Worm (Caenorhabditis elegans) whole organism, late embryonic: ENCODE measurements around the gene ccdc-47.

Source experiments
- C08G9.2 ChIP-seq: sonication (generic microtip); optimal IDR thresholded peaks from 2 replicates; lab custom pipeline; 2016; ENCODE audit warnings: mild to moderate bottlenecking, missing genetic modification characterization, moderate library complexity, missing compliant biosample characterization
- ahr-1 ChIP-seq: sonication (generic microtip); optimal IDR thresholded peaks from 2 replicates; lab custom pipeline; 2016; ENCODE audit warnings: missing genetic modification characterization, missing compliant biosample characterization
- ama-1 ChIP-seq: fragments of 150-350 bp; optimal IDR thresholded peaks from 2 replicates; lab custom pipeline; 2014
- ceh-18 ChIP-seq: sonication (generic microtip); optimal IDR thresholded peaks from 2 replicates; lab custom pipeline; 2016; ENCODE audit warnings: missing genetic modification characterization, missing compliant biosample characterization
- ceh-19 ChIP-seq: fragments of 200-800 bp; sonication (Bioruptor generic); optimal IDR thresholded peaks from 2 replicates; lab custom pipeline; 2018; ENCODE audit warnings: mild to moderate bottlenecking, missing genetic modification characterization, missing compliant biosample characterization
- ceh-2 ChIP-seq: sonication (generic microtip); optimal IDR thresholded peaks from 2 replicates; lab custom pipeline; 2016; ENCODE audit warnings: missing genotype, missing genetic modification characterization, missing compliant biosample characterization
- ceh-22 ChIP-seq: sonication (generic microtip); optimal IDR thresholded peaks from 2 replicates; lab custom pipeline; 2017; ENCODE audit warnings: missing biosample characterization, missing genetic modification characterization
- ceh-24 ChIP-seq: sonication (generic microtip); optimal IDR thresholded peaks from 2 replicates; lab custom pipeline; 2016; ENCODE audit warnings: mild to moderate bottlenecking, missing genetic modification characterization, missing compliant biosample characterization
- ceh-31 ChIP-seq: sonication (generic microtip); optimal IDR thresholded peaks from 2 replicates; lab custom pipeline; 2016; ENCODE audit warnings: missing genetic modification characterization, missing compliant biosample characterization
- ceh-6 ChIP-seq: fragments of 200-800 bp; sonication (Bioruptor generic); optimal IDR thresholded peaks from 2 replicates; lab custom pipeline; 2018; ENCODE audit warnings: mild to moderate bottlenecking, missing genetic modification characterization, missing compliant biosample characterization
- ceh-9 ChIP-seq: sonication (generic microtip); optimal IDR thresholded peaks from 2 replicates; lab custom pipeline; 2016; ENCODE audit warnings: mild to moderate bottlenecking, missing genetic modification characterization, inconsistent platforms, missing compliant biosample characterization
- elt-2 ChIP-seq: sonication (generic microtip); optimal IDR thresholded peaks from 2 replicates; lab custom pipeline; 2016; ENCODE audit warnings: missing genetic modification reagents, missing genetic modification characterization, missing compliant biosample characterization
- elt-4 ChIP-seq: sonication (generic microtip); optimal IDR thresholded peaks from 2 replicates; lab custom pipeline; 2016; ENCODE audit warnings: missing genetic modification characterization, missing compliant biosample characterization
- eyg-1 ChIP-seq: sonication (generic microtip); optimal IDR thresholded peaks from 2 replicates; lab custom pipeline; 2016; ENCODE audit warnings: missing genotype, missing genetic modification characterization, missing compliant biosample characterization
- fkh-6 ChIP-seq: sonication (generic microtip); optimal IDR thresholded peaks from 2 replicates; lab custom pipeline; 2016; ENCODE audit warnings: missing genetic modification characterization, missing compliant biosample characterization
- gmeb-2 ChIP-seq: sonication (generic microtip); optimal IDR thresholded peaks from 2 replicates; lab custom pipeline; 2016; ENCODE audit warnings: missing genetic modification characterization, inconsistent platforms, missing compliant biosample characterization
- hlh-13 ChIP-seq: fragments of 200-800 bp; sonication (Bioruptor generic); optimal IDR thresholded peaks from 2 replicates; lab custom pipeline; 2018; ENCODE audit warnings: mild to moderate bottlenecking, missing genetic modification characterization, missing compliant biosample characterization
- hlh-15 ChIP-seq: sonication (generic microtip); optimal IDR thresholded peaks from 2 replicates; lab custom pipeline; 2016; ENCODE audit warnings: missing genetic modification characterization, missing compliant biosample characterization
- hlh-30 ChIP-seq: sonication (generic microtip); optimal IDR thresholded peaks from 2 replicates; lab custom pipeline; 2017; ENCODE audit warnings: antibody characterized with exemption, missing genetic modification characterization, missing compliant biosample characterization; ENCODE audit not compliant: insufficient read depth
- hlh-6 ChIP-seq: sonication (generic microtip); optimal IDR thresholded peaks from 2 replicates; lab custom pipeline; 2016; ENCODE audit warnings: missing genotype, missing genetic modification characterization, missing compliant biosample characterization
- lin-11 ChIP-seq: fragments of 200-800 bp; sonication (Bioruptor generic); optimal IDR thresholded peaks from 2 replicates; lab custom pipeline; 2018; ENCODE audit warnings: mild to moderate bottlenecking, missing genetic modification characterization, missing compliant biosample characterization
- madf-2 ChIP-seq: sonication (generic microtip); optimal IDR thresholded peaks from 2 replicates; lab custom pipeline; 2017; ENCODE audit warnings: missing genetic modification characterization, missing compliant biosample characterization
- pag-3 ChIP-seq: sonication (generic microtip); optimal IDR thresholded peaks from 2 replicates; lab custom pipeline; 2016; ENCODE audit warnings: missing compliant biosample characterization, missing genetic modification characterization, borderline replicate concordance
- pha-4 ChIP-seq: fragments of 150-350 bp; optimal IDR thresholded peaks from 2 replicates; lab custom pipeline; 2018; ENCODE audit warnings: missing biosample characterization, missing genetic modification reagents, missing genetic modification characterization
- pros-1 ChIP-seq: fragments of 150-350 bp; optimal IDR thresholded peaks from 2 replicates; lab custom pipeline; 2014; ENCODE audit warnings: missing biosample characterization, missing genetic modification reagents, missing genetic modification characterization
- ref-2 ChIP-seq: sonication (generic microtip); optimal IDR thresholded peaks from 2 replicates; lab custom pipeline; 2016; ENCODE audit warnings: missing genetic modification characterization, missing compliant biosample characterization
- rnt-1 ChIP-seq: sonication (generic microtip); optimal IDR thresholded peaks from 2 replicates; lab custom pipeline; 2016; ENCODE audit warnings: missing genetic modification characterization, missing compliant biosample characterization
- ttx-3 ChIP-seq: sonication (generic microtip); optimal IDR thresholded peaks from 2 replicates; lab custom pipeline; 2016; ENCODE audit warnings: missing genetic modification reagents, missing genetic modification characterization, missing compliant biosample characterization
- unc-42 ChIP-seq: sonication (generic microtip); optimal IDR thresholded peaks from 2 replicates; lab custom pipeline; 2016; ENCODE audit warnings: missing genotype, missing genetic modification characterization, missing compliant biosample characterization
- unc-55 ChIP-seq: sonication (generic microtip); optimal IDR thresholded peaks from 2 replicates; lab custom pipeline; 2017; ENCODE audit warnings: missing biosample characterization, missing genetic modification reagents, missing genetic modification characterization
- zip-5 ChIP-seq: sonication (generic microtip); optimal IDR thresholded peaks from 2 replicates; lab custom pipeline; 2016; ENCODE audit warnings: missing genetic modification characterization, missing compliant biosample characterization

The ccdc-47 gene

DNA sequence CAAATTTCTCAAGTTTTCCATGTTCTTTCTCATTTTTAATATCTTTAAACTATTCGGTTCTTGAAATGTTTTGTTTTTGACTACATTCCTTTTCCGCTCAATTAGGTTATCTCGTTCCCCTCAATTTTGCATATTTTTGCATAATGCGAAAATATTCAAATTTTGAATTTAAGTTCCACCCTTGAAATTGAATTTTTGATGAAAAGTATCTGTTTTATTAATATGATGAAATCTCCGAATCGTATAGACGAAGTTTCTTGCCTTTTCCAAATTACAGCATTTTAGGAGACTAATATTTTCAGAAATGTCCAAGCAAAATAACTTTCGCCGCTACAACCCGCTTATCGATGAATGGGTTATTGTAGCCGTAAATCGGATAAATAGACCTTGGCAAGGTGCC, 1.8 kb downstream of the ccdc-47 start, which contains the start of gene ZK1058.3:
ZK1058.3 (plus strand) TSS at position 301 of the 400 bp plus-strand sequence.
- TF ChIP-seq eyg-1 (tag; lab: Kevin White, UChicago) (no peak), pha-4 (no peak), hlh-15 (tag; lab: Kevin White, UChicago) (no peak), ama-1 (lab: Kevin White, UChicago) (no peak), C08G9.2 (tag; lab: Kevin White, UChicago) (no peak), unc-42 (tag; lab: Kevin White, UChicago) (no peak), ceh-6 (GFP tag; lab: Kevin White, UChicago) (no peak), elt-4 (no peak), elt-2 (tag; lab: Kevin White, UChicago) (no peak), ceh-31 (tag; lab: Kevin White, UChicago) (no peak), ref-2 (no peak), ceh-9 (no peak)

DNA sequence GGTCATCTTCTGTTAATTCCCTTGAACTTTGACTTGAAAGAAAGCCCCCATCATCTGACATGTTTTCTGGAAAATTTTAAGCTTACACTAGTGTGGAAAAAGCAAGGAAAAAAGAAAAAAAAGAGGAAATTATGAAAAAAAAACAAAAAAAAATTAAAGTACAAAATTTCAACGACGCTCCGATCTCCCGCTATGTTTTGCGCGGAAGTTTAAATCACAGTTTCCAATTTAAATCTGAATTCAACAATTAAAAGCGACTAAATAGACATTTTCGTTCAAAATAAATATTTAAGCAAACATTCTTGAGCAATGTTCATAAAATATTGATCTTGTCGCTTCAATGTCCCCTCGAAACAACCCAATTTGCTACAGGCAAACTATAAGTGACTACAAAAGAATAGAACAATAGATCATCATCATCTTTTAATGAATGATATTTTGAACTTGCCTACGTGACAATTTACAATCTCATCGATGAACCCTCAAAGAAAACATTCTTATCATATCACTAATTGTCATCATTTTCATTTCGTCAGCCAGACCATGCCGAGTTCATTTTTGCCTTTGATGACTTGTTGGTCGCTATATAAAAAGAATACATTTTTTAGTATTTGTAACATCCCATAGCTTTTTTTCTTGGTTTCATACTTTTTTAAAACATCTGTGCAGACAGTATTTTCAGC, 5.0 kb downstream of the ccdc-47 start, which contains the start of the genes metl-6 and nit-1:
metl-6 (minus strand) TSS at position 66 of the 683 bp plus-strand sequence.
nit-1 (plus strand) TSS at position 562 of the 683 bp plus-strand sequence.
- TF ChIP-seq pag-3 (tag; lab: Kevin White, UChicago) = no peak
- TF ChIP-seq hlh-30 (tag; lab: Kevin White, UChicago) = no peak
- no peak for TF ChIP-seq ahr-1 (tag; lab: Kevin White, UChicago)
- no peak for TF ChIP-seq ceh-22 (tag; lab: Kevin White, UChicago)
- TF ChIP-seq ttx-3 (tag; lab: Kevin White, UChicago) = no peak
- TF ChIP-seq eyg-1 (tag; lab: Kevin White, UChicago) = no peak
- TF ChIP-seq fkh-6 (tag; lab: Kevin White, UChicago) = no peak
- TF ChIP-seq ceh-6 (GFP tag; lab: Kevin White, UChicago) = no peak
- no peak for TF ChIP-seq zip-5 (tag; lab: Kevin White, UChicago)
- TF ChIP-seq hlh-6 (tag; lab: Kevin White, UChicago) = no peak
- no peak for TF ChIP-seq lin-11
- no peak for TF ChIP-seq pha-4
- no peak for TF ChIP-seq C08G9.2 (tag; lab: Kevin White, UChicago)
- TF ChIP-seq ceh-2 (tag; lab: Kevin White, UChicago) = no peak
- TF ChIP-seq ceh-24 (tag; lab: Kevin White, UChicago) = no peak
- TF ChIP-seq unc-42 (tag; lab: Kevin White, UChicago) = no peak
- TF ChIP-seq gmeb-2 = no peak

DNA sequence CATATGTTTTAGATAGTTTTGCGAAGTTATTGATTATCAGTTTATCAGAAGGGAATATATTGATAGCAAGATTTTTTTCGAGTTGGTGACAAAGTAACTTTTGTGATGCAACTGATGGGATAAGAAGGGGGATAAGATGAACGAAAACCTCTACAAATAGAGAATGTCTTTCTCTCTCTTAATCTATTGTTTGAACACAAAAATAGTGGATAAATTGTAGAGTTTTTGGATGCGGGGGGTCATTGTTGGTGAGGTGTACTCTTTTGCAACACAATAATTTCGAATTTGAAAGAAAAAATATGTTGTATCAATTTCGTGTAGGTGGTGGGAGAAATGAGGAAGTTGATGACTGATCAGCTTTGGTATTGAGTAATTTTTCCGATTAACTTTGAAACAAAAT, 9.3 kb downstream of the ccdc-47 start, which contains the start of gene ZK1058.9:
ZK1058.9 (minus strand) TSS at position 101 of the 400 bp plus-strand sequence.
- TF ChIP-seq ceh-19 = no peak
- TF ChIP-seq pros-1 (tag; lab: Kevin White, UChicago) = no peak
- no peak for TF ChIP-seq hlh-13 (GFP tag; lab: Kevin White, UChicago)
- no peak for TF ChIP-seq madf-2 (tag; lab: Kevin White, UChicago)
- TF ChIP-seq unc-42 (tag; lab: Kevin White, UChicago) = no peak
- TF ChIP-seq ceh-2 (tag; lab: Kevin White, UChicago) = no peak
- TF ChIP-seq elt-4 = no peak
- TF ChIP-seq fkh-6 (tag; lab: Kevin White, UChicago) = no peak

DNA sequence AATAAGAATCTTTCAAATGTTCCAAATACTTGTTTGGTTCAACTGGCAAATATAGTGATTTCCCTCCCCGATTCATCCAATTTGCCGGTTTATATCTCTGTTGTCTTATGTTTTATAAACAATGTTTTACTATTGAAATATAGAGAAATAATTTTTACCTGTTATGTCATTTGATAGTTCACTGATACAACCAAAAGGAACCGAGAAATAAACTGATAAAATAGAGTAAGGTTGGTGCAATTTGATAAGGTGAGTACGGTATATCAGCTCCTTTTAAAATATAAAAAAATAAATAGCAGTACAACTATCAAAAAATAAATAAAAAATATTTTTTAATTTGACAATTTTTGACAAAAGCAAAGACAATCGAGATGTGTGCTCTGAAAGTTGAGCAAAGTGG, 10.0 kb downstream of the ccdc-47 start:
- TF ChIP-seq eyg-1 (tag; lab: Kevin White, UChicago) = no peak
- peak; percentile 65 for TF ChIP-seq elt-2 (tag; lab: Kevin White, UChicago)
- TF ChIP-seq pros-1 (tag; lab: Kevin White, UChicago) = no peak

DNA sequence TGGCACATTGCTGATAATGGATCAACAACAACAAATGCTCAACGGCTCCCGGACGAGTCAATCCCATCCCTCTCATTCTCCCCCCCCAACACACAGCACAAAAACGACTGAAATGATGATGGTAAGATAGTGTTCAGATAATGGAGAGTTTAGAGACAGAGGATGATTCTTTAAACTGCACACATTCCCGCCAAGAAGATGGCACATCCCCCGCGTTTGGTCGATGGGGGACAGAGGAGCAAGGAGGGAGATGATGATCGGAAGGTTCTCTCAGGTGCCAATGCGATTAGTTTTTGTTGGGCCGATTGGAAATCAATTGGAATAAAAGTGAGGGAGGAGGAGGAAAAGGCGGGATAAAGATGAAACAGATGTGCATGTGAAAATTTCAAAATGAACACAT, 10.7 kb downstream of the ccdc-47 start:
- TF ChIP-seq ceh-31 (tag; lab: Kevin White, UChicago) (no peak), rnt-1 (tag; lab: Kevin White, UChicago) (peak; percentile 46), ceh-18 (tag; lab: Kevin White, UChicago) (peak; percentile 84), unc-55 (GFP tag; lab: Kevin White, UChicago) (peak; percentile 41), ttx-3 (tag; lab: Kevin White, UChicago) (no peak)
